Fruit fly (Drosophila melanogaster) whole organism, wandering third instar larva: ENCODE data around the gene CG12170.

Source experiments
- Abd-B ChIP-seq: fragments of >200 bp; optimal IDR thresholded peaks from 2 replicates; lab custom pipeline; 2017; ENCODE audit warnings: missing biosample characterization, missing genetic modification characterization
- CG32264 ChIP-seq: fragments of 200-800 bp; sonication (Bioruptor generic); optimal IDR thresholded peaks from 2 replicates; lab custom pipeline; 2016; ENCODE audit warnings: missing biosample characterization, missing genetic modification characterization
- CG9705 ChIP-seq: fragments of 200-800 bp; sonication (Bioruptor generic); optimal IDR thresholded peaks from 2 replicates; lab custom pipeline; 2018; ENCODE audit warnings: missing biosample characterization, mild to moderate bottlenecking, missing genetic modification characterization
- CrebA ChIP-seq: fragments of 200-800 bp; sonication (Bioruptor generic); optimal IDR thresholded peaks from 2 replicates; lab custom pipeline; 2016; ENCODE audit warnings: missing biosample characterization, mild to moderate bottlenecking, missing genetic modification characterization, borderline replicate concordance
- Dfd ChIP-seq: fragments of >200 bp; optimal IDR thresholded peaks from 2 replicates; lab custom pipeline; 2017; ENCODE audit warnings: missing biosample characterization, missing genetic modification characterization
- Dif ChIP-seq: fragments of 200-275, 200-300 bp; sonication (Bioruptor generic); optimal IDR thresholded peaks from 2 replicates; lab custom pipeline; 2018; ENCODE audit warnings: missing biosample characterization, missing genetic modification characterization; ENCODE audit not compliant: partially characterized antibody
- GATAd ChIP-seq: sonication (Bioruptor generic); optimal IDR thresholded peaks from 2 replicates; lab custom pipeline; 2016; ENCODE audit warnings: missing biosample characterization, missing genetic modification characterization
- HLH106 ChIP-seq: fragments of 200-800 bp; optimal IDR thresholded peaks from 3 replicates; lab custom pipeline; 2019; ENCODE audit warnings: missing biosample characterization, mild to moderate bottlenecking, missing genetic modification characterization, moderate library complexity
- Hnf4 ChIP-seq: fragments of 200-800 bp; sonication (Bioruptor generic); optimal IDR thresholded peaks from 2 replicates; lab custom pipeline; 2016; ENCODE audit warnings: missing biosample characterization, mild to moderate bottlenecking, missing genetic modification characterization
- Hr78 ChIP-seq: fragments of >200 bp; optimal IDR thresholded peaks from 2 replicates; lab custom pipeline; 2017; ENCODE audit warnings: missing biosample characterization, missing genetic modification characterization
- Hr83 ChIP-seq: fragments of 200-300 bp; sonication (Bioruptor generic); optimal IDR thresholded peaks from 2 replicates; lab custom pipeline; 2016; ENCODE audit warnings: missing biosample characterization, mild to moderate bottlenecking, missing genetic modification characterization, moderate library complexity; ENCODE audit not compliant: poor library complexity, severe bottlenecking
- Jra ChIP-seq: sonication (Bioruptor generic); optimal IDR thresholded peaks from 2 replicates; lab custom pipeline; 2016; ENCODE audit warnings: missing biosample characterization, missing genetic modification characterization
- Mio ChIP-seq: sonication (Bioruptor generic); optimal IDR thresholded peaks from 2 replicates; lab custom pipeline; 2016; ENCODE audit warnings: missing biosample characterization, missing genetic modification characterization
- Myc ChIP-seq: fragments of >200 bp; optimal IDR thresholded peaks from 2 replicates; lab custom pipeline; 2017
- N ChIP-seq: fragments of >200 bp; optimal IDR thresholded peaks from 2 replicates; lab custom pipeline; 2018; ENCODE audit warnings: missing biosample characterization, missing external identifiers, missing genetic modification characterization
- OdsH ChIP-seq: fragments of 200-800 bp; sonication (Bioruptor generic); optimal IDR thresholded peaks from 2 replicates; lab custom pipeline; 2016; ENCODE audit warnings: missing biosample characterization, mild to moderate bottlenecking, missing genetic modification characterization
- Rel ChIP-seq, 2 experiments: fragments of 200-800 bp; sonication (Bioruptor generic) in 1 of 2; optimal IDR thresholded peaks; 2 replicates in 1 of 2; 3 replicates in 1 of 2; lab custom pipeline; 2016 to 2019; ENCODE audit warnings: mild to moderate bottlenecking in 2 of 2, missing biosample characterization in 2 of 2, missing genetic modification characterization in 2 of 2, moderate library complexity in 1 of 2
- Sp1 ChIP-seq: fragments of 200-800 bp; sonication (Bioruptor generic); optimal IDR thresholded peaks from 3 replicates; lab custom pipeline; 2019; ENCODE audit warnings: missing biosample characterization, mild to moderate bottlenecking, missing genetic modification characterization, moderate library complexity
- Vsx2 ChIP-seq: fragments of 200-300, 225-300 bp; sonication (Bioruptor generic); optimal IDR thresholded peaks from 2 replicates; lab custom pipeline; 2018; ENCODE audit warnings: missing biosample characterization, missing genetic modification characterization; ENCODE audit not compliant: partially characterized antibody
- br ChIP-seq: fragments of 200-800 bp; sonication (Bioruptor generic); optimal IDR thresholded peaks from 2 replicates; lab custom pipeline; 2016; ENCODE audit warnings: missing biosample characterization, missing genetic modification characterization
- brk ChIP-seq: fragments of 200-800 bp; sonication (Bioruptor generic); optimal IDR thresholded peaks from 2 replicates; lab custom pipeline; 2016; ENCODE audit warnings: missing biosample characterization, mild to moderate bottlenecking, missing genetic modification characterization
- dl ChIP-seq, 2 experiments: fragments of 175-275, 200-275 bp in 1 of 2; fragments of 200-275 bp in 1 of 2; sonication (Bioruptor generic); optimal IDR thresholded peaks; lab custom pipeline; 2018; ENCODE audit warnings: mild to moderate bottlenecking in 2 of 2, missing biosample characterization in 2 of 2, missing genetic modification characterization in 2 of 2, moderate library complexity in 2 of 2; ENCODE audit not compliant: partially characterized antibody in 2 of 2, insufficient read depth in 1 of 2
- dmrt93B ChIP-seq: fragments of 200-800 bp; sonication (Bioruptor generic); optimal IDR thresholded peaks from 2 replicates; lab custom pipeline; 2018; ENCODE audit warnings: missing biosample characterization, mild to moderate bottlenecking, missing genetic modification characterization
- dsf ChIP-seq: sonication (Bioruptor generic); optimal IDR thresholded peaks from 2 replicates; lab custom pipeline; 2016; ENCODE audit warnings: missing biosample characterization, missing genetic modification characterization, borderline replicate concordance
- ey ChIP-seq: fragments of 200-800 bp; sonication (Bioruptor generic); optimal IDR thresholded peaks from 2 replicates; lab custom pipeline; 2016; ENCODE audit warnings: missing biosample characterization, missing genetic modification characterization
- foxo ChIP-seq, 2 experiments: fragments of 200-800 bp; sonication (Bioruptor generic); optimal IDR thresholded peaks; 2 replicates in 1 of 2; 3 replicates in 1 of 2; lab custom pipeline; 2016 to 2017; ENCODE audit warnings: missing biosample characterization in 2 of 2, missing genetic modification characterization in 2 of 2
- fru ChIP-seq: fragments of 200-800 bp; sonication (Bioruptor generic); optimal IDR thresholded peaks from 3 replicates; lab custom pipeline; 2016; ENCODE audit warnings: missing biosample characterization, mild to moderate bottlenecking, missing genetic modification characterization
- h ChIP-seq: fragments of 200-800 bp; sonication (Bioruptor generic); optimal IDR thresholded peaks from 3 replicates; lab custom pipeline; 2016; ENCODE audit warnings: missing biosample characterization, mild to moderate bottlenecking, missing genetic modification characterization
- jim ChIP-seq: fragments of 175-275, 200-325 bp; sonication (Bioruptor generic); optimal IDR thresholded peaks from 2 replicates; lab custom pipeline; 2016; ENCODE audit warnings: missing biosample characterization, mild to moderate bottlenecking, missing genetic modification characterization
- lola ChIP-seq: fragments of >200 bp; optimal IDR thresholded peaks from 2 replicates; lab custom pipeline; 2017; ENCODE audit warnings: missing biosample characterization, missing genetic modification characterization
- pan ChIP-seq: fragments of >200 bp; optimal IDR thresholded peaks from 2 replicates; lab custom pipeline; 2017
- psq ChIP-seq: fragments of 200-800 bp; sonication (Bioruptor generic); optimal IDR thresholded peaks from 3 replicates; lab custom pipeline; 2017; ENCODE audit warnings: missing biosample characterization, mild to moderate bottlenecking, missing genetic modification characterization, moderate library complexity
- rgr ChIP-seq: fragments of 200-800 bp; sonication (Bioruptor generic); optimal IDR thresholded peaks from 3 replicates; lab custom pipeline; 2016; ENCODE audit warnings: missing biosample characterization, mild to moderate bottlenecking, missing genetic modification characterization
- sage ChIP-seq: fragments of 200-800 bp; sonication (Bioruptor generic); optimal IDR thresholded peaks from 2 replicates; lab custom pipeline; 2016; ENCODE audit warnings: missing biosample characterization, mild to moderate bottlenecking, missing genetic modification characterization
- sv ChIP-seq: fragments of 200-800 bp; sonication (Bioruptor generic); optimal IDR thresholded peaks from 3 replicates; lab custom pipeline; 2016; ENCODE audit warnings: missing biosample characterization, missing genetic modification characterization
- tai ChIP-seq: sonication (Bioruptor generic); optimal IDR thresholded peaks from 2 replicates; lab custom pipeline; 2016; ENCODE audit warnings: missing biosample characterization, missing genetic modification characterization
- usp ChIP-seq: fragments of >200 bp; optimal IDR thresholded peaks from 2 replicates; lab custom pipeline; 2017; ENCODE audit warnings: missing biosample characterization, missing genetic modification characterization
- woc ChIP-seq: sonication (Bioruptor generic); optimal IDR thresholded peaks from 2 replicates; lab custom pipeline; 2016; ENCODE audit warnings: missing biosample characterization, mild to moderate bottlenecking, missing genetic modification characterization

The CG12170 gene

dm6 chr3R:5621714-5622405 is 15.2 kb upstream of the CG12170 start:
- TF ChIP-seq Rel (GFP tag; optimal IDR thresholded peaks at IDR 0.05; lab: Kevin White, UChicago) (no peak), Rel (tag; optimal IDR thresholded peaks at IDR 0.05; lab: Kevin White, UChicago) (peak; percentile 15), pan (no peak), sage (no peak), Hr78 (GFP tag; lab: Kevin White, UChicago) (no peak), dmrt93B (GFP tag; lab: Kevin White, UChicago) (no peak)
- TF ChIP-seq, all 38 proteins: peak for 1

DNA sequence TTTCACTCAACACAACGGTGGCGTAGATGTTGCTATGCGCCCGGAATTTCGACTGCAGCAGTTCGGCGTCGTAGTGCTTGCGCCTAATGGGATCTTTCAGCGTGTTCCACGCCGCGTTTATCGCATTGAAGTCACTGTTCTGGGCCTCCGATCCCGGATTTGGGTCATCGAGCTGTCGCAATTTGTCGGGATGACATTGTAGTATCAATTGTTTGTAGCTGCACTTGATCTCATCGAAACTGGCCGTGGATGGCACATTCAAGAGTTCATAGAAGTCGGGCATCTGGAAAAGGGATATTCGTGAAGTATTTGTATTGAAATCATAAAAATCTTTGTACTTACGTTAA is 14.7 kb upstream of the CG12170 start:
- TF ChIP-seq sage, result no peak
- TF ChIP-seq Dfd (GFP tag; lab: Kevin White, UChicago), result no peak
- no peak for TF ChIP-seq psq (GFP tag; lab: Kevin White, UChicago)
- TF ChIP-seq jim, result no peak
- no peak for TF ChIP-seq lola (GFP tag; lab: Kevin White, UChicago)
- TF ChIP-seq brk, result no peak
- no peak for TF ChIP-seq N
- no peak for TF ChIP-seq CrebA (GFP tag; lab: Kevin White, UChicago)
- no peak for TF ChIP-seq Abd-B (GFP tag; lab: Kevin White, UChicago)
- TF ChIP-seq tai, result no peak
- TF ChIP-seq GATAd, result no peak
- TF ChIP-seq CG9705 (GFP tag; lab: Kevin White, UChicago), result no peak
- no peak for TF ChIP-seq dsf
- no peak for TF ChIP-seq OdsH (GFP tag; lab: Kevin White, UChicago)

DNA sequence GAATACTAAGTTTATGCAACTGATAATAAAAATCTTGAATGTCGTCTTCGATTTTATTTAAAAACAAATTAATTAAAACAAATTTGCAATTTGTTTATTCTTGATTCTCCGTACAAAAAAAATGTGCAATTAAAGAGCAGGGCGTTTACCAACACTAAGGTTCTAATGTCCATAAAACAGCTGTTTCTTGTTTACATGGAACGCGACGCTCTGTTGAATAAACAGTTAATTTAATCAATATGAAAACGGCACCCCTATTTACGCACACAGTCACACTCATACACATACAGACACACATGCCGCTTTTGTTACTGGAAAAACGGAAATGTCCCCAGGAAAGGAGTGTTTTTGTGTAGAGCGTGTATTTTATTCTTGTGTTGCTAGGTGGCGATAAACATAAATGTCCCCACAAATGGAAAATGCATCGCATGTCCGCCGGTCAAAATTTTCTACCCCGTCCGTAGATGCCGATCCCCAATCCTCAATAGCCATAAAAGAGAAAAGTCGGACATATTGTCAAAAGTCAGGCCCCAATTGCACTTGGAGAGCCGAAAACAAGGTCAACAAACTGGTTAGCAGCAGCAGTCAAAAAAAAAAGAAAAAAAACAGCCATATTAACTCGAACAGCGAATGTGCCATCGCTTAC is 13.9 kb upstream of the CG12170 start:
- TF ChIP-seq Abd-B (GFP tag; lab: Kevin White, UChicago) (no peak), lola (GFP tag; lab: Kevin White, UChicago) (no peak), ey (GFP tag; lab: Kevin White, UChicago) (peak; percentile 33), Dif (no peak), usp (GFP tag; lab: Kevin White, UChicago) (no peak), dl (GFP tag; optimal IDR thresholded peaks at IDR 0.05; lab: Kevin White, UChicago; ENCODE audit: insufficient read depth in 1 of 2, partially characterized antibody in 2 of 2) (no peak), sage (peak; percentile 42), tai (no peak), dsf (peak; percentile 41), CrebA (GFP tag; lab: Kevin White, UChicago) (no peak), N (no peak), Dfd (GFP tag; lab: Kevin White, UChicago) (no peak), OdsH (GFP tag; lab: Kevin White, UChicago) (peak; percentile 79), Rel (GFP tag; optimal IDR thresholded peaks at IDR 0.05; lab: Kevin White, UChicago) (no peak), Rel (tag; optimal IDR thresholded peaks at IDR 0.05; lab: Kevin White, UChicago) (peak; percentile 25), psq (GFP tag; lab: Kevin White, UChicago) (no peak), Hnf4 (GFP tag; lab: Kevin White, UChicago) (peak; percentile 89), HLH106 (tag; lab: Kevin White, UChicago) (peak; percentile 28), GATAd (no peak), pan (no peak), foxo (GFP tag; optimal IDR thresholded peaks at IDR 0.05; lab: Kevin White, UChicago) (peak; percentile 21 to 68), CG9705 (GFP tag; lab: Kevin White, UChicago) (peak; percentile 66), Myc (lab: Kevin White, UChicago) (no peak), Mio (GFP tag; lab: Kevin White, UChicago) (peak; percentile 12), brk (peak; percentile 82), sv (peak; percentile 14), rgr (GFP tag; lab: Kevin White, UChicago) (peak; percentile 84), Vsx2 (GFP tag; lab: Kevin White, UChicago) (no peak), Sp1 (GFP tag; lab: Kevin White, UChicago) (peak; percentile 70), Hr83 (GFP tag; lab: Kevin White, UChicago) (peak; percentile 97), dmrt93B (GFP tag; lab: Kevin White, UChicago) (peak; percentile 36), woc (GFP tag; lab: Kevin White, UChicago) (peak; percentile 36), fru (peak; percentile 72), Hr78 (GFP tag; lab: Kevin White, UChicago) (no peak), br (GFP tag; lab: Kevin White, UChicago) (peak; percentile 71), CG32264 (GFP tag; lab: Kevin White, UChicago) (peak; percentile 62), h (GFP tag; lab: Kevin White, UChicago) (peak; percentile 80), jim (peak; percentile 75), Jra (GFP tag; lab: Kevin White, UChicago) (peak; percentile 87)
